Fruit fly (Drosophila melanogaster) whole organism, embryonic: Measurements from ENCODE around the gene CatB.

ENCODE experiments used
- Atf-2 ChIP-seq: fragments of 200-800 bp; sonication (Bioruptor generic); optimal IDR thresholded peaks from 2 replicates; lab custom pipeline; 2016; ENCODE audit warnings: missing biosample characterization, missing genetic modification characterization
- CG10274 ChIP-seq: fragments of 200-800 bp; sonication (Bioruptor generic); optimal IDR thresholded peaks from 3 replicates; lab custom pipeline; 2017; ENCODE audit warnings: missing biosample characterization, mild to moderate bottlenecking, missing genetic modification characterization
- CG11696 ChIP-seq: fragments of 200-800 bp; sonication (Bioruptor generic); IDR thresholded peaks from 2 replicates; pipeline ENCODE4 v1.3.6; 2022; ENCODE audit warnings: missing biosample characterization, missing genetic modification characterization
- CG13424 ChIP-seq: fragments of 200-800 bp; sonication (Bioruptor generic); optimal IDR thresholded peaks from 2 replicates; lab custom pipeline; 2019; ENCODE audit warnings: missing biosample characterization, mild to moderate bottlenecking, missing genetic modification characterization, moderate library complexity
- CG14050 ChIP-seq: fragments of 200-800 bp; sonication (Bioruptor generic); IDR thresholded peaks from 3 replicates; pipeline ENCODE4 v1.3.6; 2022; ENCODE audit warnings: missing biosample characterization, missing genetic modification characterization
- CG1529 ChIP-seq: fragments of 200-800 bp; sonication (Bioruptor generic); optimal IDR thresholded peaks from 3 replicates; lab custom pipeline; 2018; ENCODE audit warnings: missing biosample characterization, missing genetic modification characterization
- CG17328 ChIP-seq: fragments of 200-800 bp; sonication (Bioruptor generic); IDR thresholded peaks from 2 replicates; pipeline ENCODE4 v1.3.6; 2022; ENCODE audit warnings: missing biosample characterization, missing genetic modification characterization
- CG17802 ChIP-seq: fragments of 200-800 bp; sonication (Bioruptor generic); optimal IDR thresholded peaks from 2 replicates; lab custom pipeline; 2018; ENCODE audit warnings: missing biosample characterization, mild to moderate bottlenecking, missing genetic modification characterization, moderate library complexity
- CG18619 ChIP-seq: fragments of 200-800 bp; sonication (Bioruptor generic); optimal IDR thresholded peaks from 3 replicates; lab custom pipeline; 2017; ENCODE audit warnings: missing biosample characterization, mild to moderate bottlenecking, missing genetic modification characterization
- CG34224 ChIP-seq: fragments of 200-800 bp; sonication (Bioruptor generic); IDR thresholded peaks from 3 replicates; pipeline ENCODE4 v1.3.6; 2022; ENCODE audit warnings: missing biosample characterization, missing genetic modification characterization; ENCODE audit not compliant: partially characterized antibody
- CG34376 ChIP-seq: fragments of 200-800 bp; sonication (Bioruptor generic); optimal IDR thresholded peaks from 2 replicates; lab custom pipeline; 2018; ENCODE audit warnings: missing biosample characterization, mild to moderate bottlenecking, missing genetic modification characterization
- CG34422 ChIP-seq: fragments of 200-800 bp; sonication (Bioruptor generic); IDR thresholded peaks from 3 replicates; pipeline ENCODE4 v1.3.6; 2022; ENCODE audit warnings: missing biosample characterization, missing genetic modification characterization
- CG42726 ChIP-seq: fragments of 200-800 bp; sonication (Bioruptor generic); IDR thresholded peaks from 2 replicates; pipeline ENCODE4 v1.3.6; 2022; ENCODE audit warnings: missing biosample characterization, missing genetic modification characterization; ENCODE audit not compliant: partially characterized antibody
- CG4360 ChIP-seq: fragments of 200-800 bp; sonication (Bioruptor generic); IDR thresholded peaks from 2 replicates; pipeline ENCODE4 v1.3.6; 2022; ENCODE audit warnings: missing biosample characterization, missing genetic modification characterization
- CG6683 ChIP-seq: fragments of 200-800 bp; sonication (Bioruptor generic); optimal IDR thresholded peaks from 2 replicates; lab custom pipeline; 2017; ENCODE audit warnings: missing biosample characterization, mild to moderate bottlenecking, missing genetic modification characterization, missing genetic modification reagents
- CG7839 ChIP-seq: fragments of 200-800 bp; sonication (Bioruptor generic); optimal IDR thresholded peaks from 3 replicates; lab custom pipeline; 2018; ENCODE audit warnings: missing biosample characterization, mild to moderate bottlenecking, missing genetic modification characterization, moderate library complexity
- CG7987 ChIP-seq: fragments of 200-800 bp; sonication (Bioruptor generic); optimal IDR thresholded peaks from 2 replicates; lab custom pipeline; 2018; ENCODE audit warnings: missing biosample characterization, mild to moderate bottlenecking, missing genetic modification characterization, moderate library complexity
- CG8765 ChIP-seq: fragments of 200-800 bp; sonication (Bioruptor generic); IDR thresholded peaks from 2 replicates; pipeline ENCODE4 v1.3.6; 2022; ENCODE audit warnings: missing biosample characterization, missing genetic modification characterization
- CHES-1-like ChIP-seq: fragments of 200-800 bp; sonication (Bioruptor generic); optimal IDR thresholded peaks from 2 replicates; lab custom pipeline; 2016; ENCODE audit warnings: missing biosample characterization, missing genetic modification characterization
- D19B ChIP-seq: fragments of 200-800 bp; sonication (Bioruptor generic); optimal IDR thresholded peaks from 2 replicates; lab custom pipeline; 2017; ENCODE audit warnings: missing biosample characterization, mild to moderate bottlenecking, missing genetic modification characterization
- Doc2 ChIP-seq: fragments of 200-800 bp; sonication (Bioruptor generic); IDR thresholded peaks from 2 replicates; pipeline ENCODE4 v1.3.6; 2022; ENCODE audit warnings: missing biosample characterization, missing genetic modification characterization
- Drgx ChIP-seq: fragments of 200-800 bp; sonication (Bioruptor generic); IDR thresholded peaks from 2 replicates; pipeline ENCODE4 v1.3.6; 2022; ENCODE audit warnings: missing biosample characterization, missing genetic modification characterization
- Ets65A ChIP-seq: fragments of 200-800 bp; sonication (Bioruptor generic); peaks from one replicate; lab custom pipeline; 2016; ENCODE audit warnings: missing biosample characterization, missing genetic modification characterization
- Gsc ChIP-seq: fragments of 200-800 bp; sonication (Bioruptor generic); IDR thresholded peaks from 2 replicates; pipeline ENCODE4 v1.3.6; 2022; ENCODE audit warnings: missing biosample characterization, missing genetic modification characterization
- HLH54F ChIP-seq: fragments of 200-800 bp; sonication (Bioruptor generic); optimal IDR thresholded peaks from 3 replicates; lab custom pipeline; 2016; ENCODE audit warnings: missing biosample characterization, missing genetic modification characterization
- MBD-R2 ChIP-seq: fragments of 200-800 bp; sonication (Bioruptor generic); IDR thresholded peaks from 2 replicates; pipeline ENCODE4 v1.3.6; 2022; ENCODE audit warnings: missing biosample characterization, missing genetic modification characterization
- Mad ChIP-seq: fragments of 200-800 bp; sonication (Bioruptor generic); optimal IDR thresholded peaks from 2 replicates; lab custom pipeline; 2016; ENCODE audit warnings: missing biosample characterization, missing genetic modification characterization
- Oaz ChIP-seq: fragments of 200-800 bp; sonication (Bioruptor generic); IDR thresholded peaks from 2 replicates; pipeline ENCODE4 v1.3.6; 2022; ENCODE audit warnings: missing biosample characterization, missing genetic modification characterization
- Sry-δ ChIP-seq: fragments of 200-800 bp; sonication (Bioruptor generic); optimal IDR thresholded peaks from 2 replicates; lab custom pipeline; 2016; ENCODE audit warnings: missing biosample characterization, missing genetic modification characterization
- Usf ChIP-seq: fragments of 200-800 bp; sonication (Bioruptor generic); optimal IDR thresholded peaks from 2 replicates; lab custom pipeline; 2017; ENCODE audit warnings: missing genotype, missing biosample characterization, missing genetic modification characterization
- Xbp1 ChIP-seq: fragments of 200-800 bp; sonication (Bioruptor generic); optimal IDR thresholded peaks from 3 replicates; lab custom pipeline; 2016; ENCODE audit warnings: missing biosample characterization, mild to moderate bottlenecking, missing genetic modification characterization
- al ChIP-seq: fragments of 200-800 bp; sonication (Bioruptor generic); IDR thresholded peaks from 2 replicates; pipeline ENCODE4 v1.3.6; 2022; ENCODE audit warnings: missing biosample characterization, missing genetic modification characterization
- bab2 ChIP-seq: fragments of 200-800 bp; sonication (Bioruptor generic); optimal IDR thresholded peaks from 2 replicates; lab custom pipeline; 2016; ENCODE audit warnings: missing biosample characterization, missing genetic modification characterization
- bigmax ChIP-seq: fragments of 200-800 bp; sonication (Bioruptor generic); optimal IDR thresholded peaks from 2 replicates; lab custom pipeline; 2018; ENCODE audit warnings: missing biosample characterization, mild to moderate bottlenecking, missing genetic modification characterization
- croc ChIP-seq: fragments of 200-800 bp; sonication (Bioruptor generic); conservative IDR thresholded peaks from 3 replicates; pipeline ENCODE4 v1.3.6; 2022; ENCODE audit warnings: missing biosample characterization, missing genetic modification characterization
- crp ChIP-seq, 2 experiments: fragments of 200-800 bp; sonication (Bioruptor generic); optimal IDR thresholded peaks; 2 replicates in 1 of 2; 3 replicates in 1 of 2; lab custom pipeline; 2017; ENCODE audit warnings: missing biosample characterization in 2 of 2, missing genetic modification characterization in 2 of 2, mild to moderate bottlenecking in 1 of 2, moderate library complexity in 1 of 2
- dan ChIP-seq: fragments of 200-800 bp; sonication (Bioruptor generic); IDR thresholded peaks from 2 replicates; pipeline ENCODE4 v1.3.6; 2022; ENCODE audit warnings: missing biosample characterization, missing genetic modification characterization
- en ChIP-seq: fragments of 200-800 bp; sonication (Bioruptor generic); optimal IDR thresholded peaks from 2 replicates; lab custom pipeline; 2016; ENCODE audit warnings: missing biosample characterization, missing genetic modification characterization
- exex ChIP-seq: fragments of 200-800 bp; sonication (Bioruptor generic); optimal IDR thresholded peaks from 4 replicates; lab custom pipeline; 2018; ENCODE audit warnings: missing biosample characterization, mild to moderate bottlenecking, missing genetic modification characterization, moderate library complexity
- fd102C ChIP-seq: fragments of 200-800 bp; sonication (Bioruptor generic); optimal IDR thresholded peaks from 2 replicates; lab custom pipeline; 2018; ENCODE audit warnings: missing biosample characterization, mild to moderate bottlenecking, missing genetic modification characterization, moderate library complexity
- gsb ChIP-seq: fragments of 200-800 bp; sonication (Bioruptor generic); IDR thresholded peaks from 2 replicates; pipeline ENCODE4 v1.3.6; 2022; ENCODE audit warnings: missing biosample characterization, missing genetic modification characterization
- klu ChIP-seq: fragments of 200-800 bp; sonication (Bioruptor generic); IDR thresholded peaks from 2 replicates; pipeline ENCODE4 v1.3.6; 2022; ENCODE audit warnings: missing biosample characterization, missing genetic modification characterization
- lola ChIP-seq, 3 experiments: fragments of >200 bp in 2 of 3; fragments of 200-800 bp in 1 of 3; sonication (Bioruptor generic) in 1 of 3; optimal IDR thresholded peaks; 2 replicates each; lab custom pipeline; 2017 to 2019; ENCODE audit warnings: missing biosample characterization in 3 of 3, missing genetic modification characterization in 3 of 3, mild to moderate bottlenecking in 1 of 3, moderate library complexity in 1 of 3
- pb ChIP-seq: fragments of 200-800 bp; sonication (Bioruptor generic); optimal IDR thresholded peaks from 3 replicates; lab custom pipeline; 2016; ENCODE audit warnings: missing biosample characterization, missing genetic modification characterization
- prd ChIP-seq, 3 experiments: fragments of >200 bp in 2 of 3; fragments of 200-800 bp in 1 of 3; sonication (Bioruptor generic) in 1 of 3; optimal IDR thresholded peaks in 2 of 3; IDR thresholded peaks in 1 of 3; 2 replicates in 2 of 3; 3 replicates in 1 of 3; pipeline versions ENCODE4 v1.3.6 to Lab custom; 2017 to 2022; ENCODE audit warnings: missing biosample characterization in 1 of 3, missing genetic modification characterization in 1 of 3
- sd ChIP-seq: fragments of 200-800 bp; sonication (Bioruptor generic); optimal IDR thresholded peaks from 3 replicates; lab custom pipeline; 2018; ENCODE audit warnings: missing biosample characterization, mild to moderate bottlenecking, missing genetic modification characterization, moderate library complexity
- sim ChIP-seq: fragments of 200-800 bp; sonication (Bioruptor generic); IDR thresholded peaks from 2 replicates; pipeline ENCODE4 v1.3.6; 2022; ENCODE audit warnings: missing biosample characterization, missing genetic modification characterization
- slou ChIP-seq: fragments of 200-800 bp; sonication (Bioruptor generic); optimal IDR thresholded peaks from 3 replicates; lab custom pipeline; 2016; ENCODE audit warnings: missing biosample characterization, missing genetic modification characterization
- ttk ChIP-seq: fragments of 200-800 bp; sonication (Bioruptor generic); IDR thresholded peaks from 2 replicates; pipeline ENCODE4 v2.1.2; 2022; ENCODE audit warnings: missing biosample characterization, missing genetic modification characterization
- tup ChIP-seq: fragments of 200-800 bp; sonication (Bioruptor generic); optimal IDR thresholded peaks from 2 replicates; lab custom pipeline; 2016; ENCODE audit warnings: missing biosample characterization, mild to moderate bottlenecking, missing genetic modification characterization, moderate library complexity
- wek ChIP-seq: fragments of 200-800 bp; sonication (Bioruptor generic); optimal IDR thresholded peaks from 3 replicates; lab custom pipeline; 2018; ENCODE audit warnings: missing biosample characterization, mild to moderate bottlenecking, missing genetic modification characterization, moderate library complexity
- zfh2 ChIP-seq: fragments of 200-800 bp; sonication (Bioruptor generic); optimal IDR thresholded peaks from 2 replicates; lab custom pipeline; 2016; ENCODE audit warnings: missing biosample characterization, missing genetic modification characterization

The CatB gene

dm6 chr2L:8694250-8694704 is 11.1 kb upstream of the CatB start (continued):
- TF ChIP-seq CG17328 (GFP tag; lab: Robert Waterston, UW): no peak
- peak; percentile 29 for TF ChIP-seq sd (tag; lab: Kevin White, UChicago)
- no peak for TF ChIP-seq pb
- TF ChIP-seq gsb (GFP tag; lab: Robert Waterston, UW): no peak
- no peak for TF ChIP-seq Doc2
- no peak for TF ChIP-seq bigmax
- no peak for TF ChIP-seq crp (GFP tag; optimal IDR thresholded peaks at IDR 0.05; lab: Kevin White, UChicago)
- no peak for TF ChIP-seq CG1529 (GFP tag; lab: Kevin White, UChicago)
- peak; percentile 2 for TF ChIP-seq CG13424 (tag; lab: Kevin White, UChicago)
- no peak for TF ChIP-seq CG11696
- TF ChIP-seq slou (GFP tag; lab: Kevin White, UChicago): no peak
- peak; percentile 7 for TF ChIP-seq CG7839 (tag; lab: Kevin White, UChicago)
- no peak for TF ChIP-seq sim (GFP tag; lab: Robert Waterston, UW)
- TF ChIP-seq bab2: no peak
- no peak for TF ChIP-seq Sry-δ (GFP tag; lab: Kevin White, UChicago)
- TF ChIP-seq wek (GFP tag; lab: Kevin White, UChicago): no peak
- TF ChIP-seq CG8765: no peak
- TF ChIP-seq lola (GFP tag; optimal IDR thresholded peaks at IDR 0.05; lab: Kevin White, UChicago): no peak
- no peak for TF ChIP-seq Mad (GFP tag; lab: Kevin White, UChicago)
- peak; percentile 94 for TF ChIP-seq CG7987 (GFP tag; lab: Kevin White, UChicago)
- TF ChIP-seq HLH54F (GFP tag; lab: Kevin White, UChicago): no peak
- no peak for TF ChIP-seq dan (GFP tag; lab: Robert Waterston, UW)
- TF ChIP-seq zfh2 (GFP tag; lab: Kevin White, UChicago): no peak
- no peak for TF ChIP-seq ttk (GFP tag; lab: Robert Waterston, UW)
- TF ChIP-seq exex (tag; lab: Kevin White, UChicago): peak; percentile 98
- no peak for TF ChIP-seq D19B (GFP tag; lab: Kevin White, UChicago)
- TF ChIP-seq CG6683 (GFP tag; lab: Kevin White, UChicago): no peak
- TF ChIP-seq Drgx (GFP tag; lab: Robert Waterston, UW): no peak
- no peak for TF ChIP-seq Gsc (GFP tag; lab: Robert Waterston, UW)
- TF ChIP-seq fd102C (GFP tag; lab: Kevin White, UChicago): no peak
- TF ChIP-seq Xbp1 (GFP tag; lab: Kevin White, UChicago): no peak
- TF ChIP-seq en (GFP tag; lab: Kevin White, UChicago): no peak
- TF ChIP-seq klu (GFP tag; lab: Robert Waterston, UW): no peak
- TF ChIP-seq CG14050 (GFP tag; lab: Robert Waterston, UW): no peak
- TF ChIP-seq tup (GFP tag; lab: Kevin White, UChicago): no peak
- TF ChIP-seq CG34376 (GFP tag; lab: Kevin White, UChicago): peak; percentile 95
- TF ChIP-seq prd (optimal IDR thresholded peaks at IDR 0.05; lab: Kevin White, UChicago): no peak
- no peak for TF ChIP-seq prd (GFP tag; IDR thresholded peaks at IDR 0.05; lab: Robert Waterston, UW)
- no peak for TF ChIP-seq CG4360 (GFP tag; lab: Robert Waterston, UW)
- no peak for TF ChIP-seq CG18619 (GFP tag; lab: Kevin White, UChicago)
- no peak for TF ChIP-seq CG34422 (GFP tag; lab: Robert Waterston, UW)
- TF ChIP-seq Usf: no peak
- TF ChIP-seq CG42726 (GFP tag; lab: Robert Waterston, UW): no peak
- no peak for TF ChIP-seq MBD-R2 (GFP tag; lab: Robert Waterston, UW)
- TF ChIP-seq Atf-2 (GFP tag; lab: Kevin White, UChicago): no peak
- no peak for TF ChIP-seq CG10274 (GFP tag; lab: Kevin White, UChicago)
- TF ChIP-seq CG17802 (tag; lab: Kevin White, UChicago): no peak
- TF ChIP-seq al (GFP tag; lab: Robert Waterston, UW): no peak
- TF ChIP-seq Ets65A: no peak
- no peak for TF ChIP-seq CHES-1-like (GFP tag; lab: Kevin White, UChicago)
- TF ChIP-seq croc: no peak
- TF ChIP-seq Oaz (GFP tag; lab: Robert Waterston, UW): no peak
- TF ChIP-seq CG34224 (GFP tag; lab: Robert Waterston, UW): no peak
